Worm (Caenorhabditis elegans) whole organism, L2 larva: ENCODE results near the gene exh-1.

Experiments
- C34F6.9 ChIP-seq: fragments of 150-350 bp; optimal IDR thresholded peaks from 2 replicates; lab custom pipeline; 2014; ENCODE audit warnings: missing biosample characterization, missing genetic modification characterization
- Y55F3AM.14 ChIP-seq: fragments of 200-800 bp; sonication (Bioruptor generic); optimal IDR thresholded peaks from 2 replicates; lab custom pipeline; 2018; ENCODE audit warnings: mild to moderate bottlenecking, missing genetic modification characterization, missing compliant biosample characterization
- ZK546.5 ChIP-seq: sonication (generic microtip); optimal IDR thresholded peaks from 2 replicates; lab custom pipeline; 2017; ENCODE audit warnings: missing biosample characterization, missing genetic modification characterization
- egl-27 ChIP-seq: sonication (generic microtip); optimal IDR thresholded peaks from 3 replicates; lab custom pipeline; 2017; ENCODE audit warnings: missing biosample characterization, missing genetic modification reagents, missing genetic modification characterization
- lin-39 ChIP-seq: fragments of 150-350 bp; optimal IDR thresholded peaks from 2 replicates; lab custom pipeline; 2014; ENCODE audit warnings: missing biosample characterization, missing genetic modification reagents, missing genetic modification characterization
- nhr-12 ChIP-seq: fragments of 150-350 bp; optimal IDR thresholded peaks from 2 replicates; lab custom pipeline; 2014; ENCODE audit warnings: missing biosample characterization, missing genetic modification characterization
- nhr-237 ChIP-seq: fragments of 150-350 bp; optimal IDR thresholded peaks from 2 replicates; lab custom pipeline; 2014; ENCODE audit warnings: missing biosample characterization, missing genetic modification characterization
- sem-4 ChIP-seq: fragments of 150-350 bp; optimal IDR thresholded peaks from 2 replicates; lab custom pipeline; 2014; ENCODE audit warnings: missing biosample characterization, missing genetic modification reagents, missing genetic modification characterization
- skn-1 ChIP-seq: sonication (generic microtip); optimal IDR thresholded peaks from 2 replicates; lab custom pipeline; 2017; ENCODE audit warnings: missing biosample characterization, missing genetic modification characterization
- snpc-4 ChIP-seq: fragments of 150-350 bp; optimal IDR thresholded peaks from 2 replicates; lab custom pipeline; 2014; ENCODE audit warnings: missing biosample characterization, missing genetic modification characterization
- ztf-1 ChIP-seq: fragments of 200-800 bp; sonication (Bioruptor generic); conservative IDR thresholded peaks from 2 replicates; pipeline ENCODE4 v1.3.6; 2022; ENCODE audit warnings: missing genetic modification characterization, missing compliant biosample characterization
- ztf-4 ChIP-seq: fragments of 150-350 bp; optimal IDR thresholded peaks from 2 replicates; lab custom pipeline; 2014; ENCODE audit warnings: missing biosample characterization, missing genetic modification characterization

- no peak for TF ChIP-seq skn-1
- TF ChIP-seq Y55F3AM.14: no peak
- TF ChIP-seq ZK546.5 (tag; lab: Kevin White, UChicago): no peak
- TF ChIP-seq nhr-237 (tag; lab: Kevin White, UChicago): no peak
- TF ChIP-seq nhr-12 (tag; lab: Kevin White, UChicago): no peak
- no peak for TF ChIP-seq ztf-4 (tag; lab: Kevin White, UChicago)
- TF ChIP-seq snpc-4 (tag; lab: Kevin White, UChicago): no peak
- TF ChIP-seq egl-27 (tag; lab: Kevin White, UChicago): no peak
- TF ChIP-seq lin-39: no peak
- no peak for TF ChIP-seq C34F6.9
- no peak for TF ChIP-seq ztf-1 (GFP tag; lab: Robert Waterston, UW)
- TF ChIP-seq sem-4: no peak
Observed at ce11 chrV:3112198-3112597, 44.7 kb upstream of the exh-1 start.
